Worm (Caenorhabditis elegans): Measurements from ENCODE around the gene hsp-25.

DNA sequence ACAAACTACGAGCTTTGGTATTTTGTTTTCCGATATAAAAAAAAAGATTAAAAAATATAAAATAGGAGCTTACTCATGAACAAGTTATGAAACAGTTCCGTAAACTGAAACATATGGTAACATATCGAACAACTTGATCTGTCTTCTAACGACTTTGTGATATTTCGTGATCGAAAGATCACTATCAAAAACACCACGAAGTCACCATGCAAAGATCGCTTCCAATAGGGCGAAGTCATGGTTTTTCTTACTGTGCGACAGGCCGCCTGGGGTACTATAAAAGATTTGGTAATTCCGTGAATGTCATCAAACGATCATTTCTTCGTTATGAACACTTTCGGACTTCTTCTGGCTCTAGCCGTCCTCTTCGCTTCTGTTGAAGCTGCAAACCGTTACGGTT is 43.2 kb upstream of the hsp-25 start, which contains the start of gene C45B2.3:
- TF ChIP-seq nhr-12 (tag; optimal IDR thresholded peaks at IDR 0.05) (no peak), nhr-77 (tag; optimal IDR thresholded peaks at IDR 0.05) (no peak), mdl-1 (tag; optimal IDR thresholded peaks at IDR 0.05) (no peak), ceh-82 (tag; optimal IDR thresholded peaks at IDR 0.05) (no peak)
